Worm (Caenorhabditis elegans): ENCODE data around the gene T25B6.6.

T25B6.6 gene

ce11 chrX:9048657-9049056 is 26.0 kb upstream of the T25B6.6 start, which contains the start of gene F47E1.20:
Gene F47E1.20, plus strand, starts transcription at chrX:9048957.
- TF ChIP-seq mab-9 (GFP tag; IDR thresholded peaks at IDR 0.05) = no peak
- TF ChIP-seq nhr-28 (tag; optimal IDR thresholded peaks at IDR 0.05) = no peak
- TF ChIP-seq lin-13 (GFP tag; optimal IDR thresholded peaks at IDR 0.05) = no peak
- no peak for TF ChIP-seq sup-37 (GFP tag; optimal IDR thresholded peaks at IDR 0.05)
- no peak for TF ChIP-seq lin-39 (tag; optimal IDR thresholded peaks at IDR 0.05)
- no peak for TF ChIP-seq lin-14 (GFP tag; optimal IDR thresholded peaks at IDR 0.05)
- no peak for TF ChIP-seq ama-1 (optimal IDR thresholded peaks at IDR 0.05)
- TF ChIP-seq isw-1 (GFP tag; IDR thresholded peaks at IDR 0.05) = no peak
- TF ChIP-seq zag-1 (tag; optimal IDR thresholded peaks at IDR 0.05) = no peak
- no peak for TF ChIP-seq egl-27 (tag; optimal IDR thresholded peaks at IDR 0.05)
- no peak for TF ChIP-seq hlh-17 (GFP tag; optimal IDR thresholded peaks at IDR 0.05; ENCODE audit: borderline replicate concordance)
- TF ChIP-seq lin-35 (GFP tag; optimal IDR thresholded peaks at IDR 0.05) = no peak
- no peak for TF ChIP-seq irx-1 (tag; optimal IDR thresholded peaks at IDR 0.05)
- no peak for TF ChIP-seq ztf-11 (tag; optimal IDR thresholded peaks at IDR 0.05)
- no peak for TF ChIP-seq blmp-1 (tag; optimal IDR thresholded peaks at IDR 0.05)
- TF ChIP-seq dsc-1 (tag; optimal IDR thresholded peaks at IDR 0.05) = no peak
- TF ChIP-seq lin-15B (tag; optimal IDR thresholded peaks at IDR 0.05) = no peak
- TF ChIP-seq mef-2 (tag; optimal IDR thresholded peaks at IDR 0.05) = no peak
- TF ChIP-seq efl-3 (GFP tag; optimal IDR thresholded peaks at IDR 0.05) = no peak

- TF ChIP-seq efl-1 (optimal IDR thresholded peaks at IDR 0.05) (no peak), efl-1 (GFP tag; optimal IDR thresholded peaks at IDR 0.05 in 1 of 2) (peak in 1 of 2 experiments; percentile 9), unc-62 (GFP tag; optimal IDR thresholded peaks at IDR 0.05) (no peak)
Measured at ce11 chrX:9045913-9046312, 23.2 kb upstream of the T25B6.6 start, which contains the start of gene prdm-14. Gene prdm-14, plus strand, starts transcription at chrX:9046213.

- TF ChIP-seq elt-2 (tag; optimal IDR thresholded peaks at IDR 0.05) = peak; percentile 52
- no peak for TF ChIP-seq aly-2 (tag; optimal IDR thresholded peaks at IDR 0.05)
- no peak for TF ChIP-seq lin-13 (GFP tag; optimal IDR thresholded peaks at IDR 0.05)
- TF ChIP-seq nhr-237 (tag; optimal IDR thresholded peaks at IDR 0.05) = no peak
- TF ChIP-seq unc-30 (tag; optimal IDR thresholded peaks at IDR 0.05) = no peak
- no peak for TF ChIP-seq efl-1 (optimal IDR thresholded peaks at IDR 0.05)
- TF ChIP-seq efl-1 (GFP tag; optimal IDR thresholded peaks at IDR 0.05 in 1 of 2) = no peak
- no peak for TF ChIP-seq swsn-7 (tag; optimal IDR thresholded peaks at IDR 0.05)
- no peak for TF ChIP-seq efl-3 (GFP tag; optimal IDR thresholded peaks at IDR 0.05)
- no peak for TF ChIP-seq grh-1 (GFP tag; IDR thresholded peaks at IDR 0.05)
Measured at ce11 chrX:9036237-9036636, 13.6 kb upstream of the T25B6.6 start.

ce11 chrX:9035142-9035541 is 12.5 kb upstream of the T25B6.6 start:
- TF ChIP-seq elt-2 (tag; optimal IDR thresholded peaks at IDR 0.05) = peak; percentile 50
- TF ChIP-seq zag-1 (tag; optimal IDR thresholded peaks at IDR 0.05) = no peak
- no peak for TF ChIP-seq mep-1 (tag; optimal IDR thresholded peaks at IDR 0.05)
- TF ChIP-seq nhr-90 (tag; optimal IDR thresholded peaks at IDR 0.05; ENCODE audit: poor library complexity) = no peak
- no peak for TF ChIP-seq hlh-4 (tag; optimal IDR thresholded peaks at IDR 0.05)
- TF ChIP-seq efl-1 (optimal IDR thresholded peaks at IDR 0.05) = no peak
- TF ChIP-seq efl-1 (GFP tag; optimal IDR thresholded peaks at IDR 0.05 in 1 of 2) = peak in 1 of 2 experiments; percentile 56

- TF ChIP-seq lin-15B (tag; optimal IDR thresholded peaks at IDR 0.05) (no peak), elt-2 (tag; optimal IDR thresholded peaks at IDR 0.05) (peak; percentile 70), lin-35 (GFP tag; optimal IDR thresholded peaks at IDR 0.05) (peak in 1 of 2 experiments; percentile 14)
Measured at ce11 chrX:9034310-9034709, 11.6 kb upstream of the T25B6.6 start, which contains the start of gene nep-22. Gene nep-22, plus strand, starts transcription at chrX:9034554.

- TF ChIP-seq tlp-1 (tag; optimal IDR thresholded peaks at IDR 0.05) (no peak), C04F5.9 (tag; optimal IDR thresholded peaks at IDR 0.05) (no peak), nhr-28 (tag; optimal IDR thresholded peaks at IDR 0.05) (no peak), blmp-1 (tag; optimal IDR thresholded peaks at IDR 0.05) (peak; percentile 64), efl-3 (GFP tag; optimal IDR thresholded peaks at IDR 0.05) (no peak), ztf-4 (tag; optimal IDR thresholded peaks at IDR 0.05) (no peak), efl-1 (optimal IDR thresholded peaks at IDR 0.05) (no peak), efl-1 (GFP tag; optimal IDR thresholded peaks at IDR 0.05 in 1 of 2) (peak in 1 of 2 experiments; percentile 24), grh-1 (GFP tag; IDR thresholded peaks at IDR 0.05) (peak; percentile 83), pax-3 (tag; optimal IDR thresholded peaks at IDR 0.05) (no peak), mef-2 (tag; optimal IDR thresholded peaks at IDR 0.05) (no peak), snu-23 (GFP tag; optimal IDR thresholded peaks at IDR 0.05) (peak; percentile 26), lin-13 (GFP tag; optimal IDR thresholded peaks at IDR 0.05) (no peak), skn-1 (tag; optimal IDR thresholded peaks at IDR 0.05) (no peak), sox-4 (tag; optimal IDR thresholded peaks at IDR 0.05) (no peak), ceh-82 (tag; optimal IDR thresholded peaks at IDR 0.05) (no peak), unc-130 (tag; optimal IDR thresholded peaks at IDR 0.05) (no peak), nhr-71 (tag; optimal IDR thresholded peaks at IDR 0.05) (peak; percentile 32), aha-1 (tag; optimal IDR thresholded peaks at IDR 0.05) (no peak)
Measured at ce11 chrX:9028909-9029520, 6.3 kb upstream of the T25B6.6 start, which contains the start of gene snf-12. Gene snf-12, plus strand, starts transcription at chrX:9029470.

Measured in whole organism, L1 larva.